Worm (Caenorhabditis elegans) whole organism, late embryonic: ENCODE measurements around the gene acs-10.

Source experiments
- T23F11.4 ChIP-seq: fragments of 200-800 bp; sonication (Bioruptor generic); optimal IDR thresholded peaks from 2 replicates; lab custom pipeline; 2018; ENCODE audit warnings: mild to moderate bottlenecking, missing genetic modification characterization, missing compliant biosample characterization
- ceh-30 ChIP-seq: fragments of 150-350 bp; optimal IDR thresholded peaks from 2 replicates; lab custom pipeline; 2014; ENCODE audit warnings: missing biosample characterization, missing genetic modification characterization
- ceh-34 ChIP-seq: sonication (generic microtip); optimal IDR thresholded peaks from 2 replicates; lab custom pipeline; 2016; ENCODE audit warnings: mild to moderate bottlenecking, missing genetic modification characterization, missing compliant biosample characterization
- elt-2 ChIP-seq: sonication (generic microtip); optimal IDR thresholded peaks from 2 replicates; lab custom pipeline; 2016; ENCODE audit warnings: missing genetic modification reagents, missing genetic modification characterization, missing compliant biosample characterization
- eyg-1 ChIP-seq: sonication (generic microtip); optimal IDR thresholded peaks from 2 replicates; lab custom pipeline; 2016; ENCODE audit warnings: missing genotype, missing genetic modification characterization, missing compliant biosample characterization
- gmeb-2 ChIP-seq: sonication (generic microtip); optimal IDR thresholded peaks from 2 replicates; lab custom pipeline; 2016; ENCODE audit warnings: missing genetic modification characterization, inconsistent platforms, missing compliant biosample characterization
- hlh-13 ChIP-seq: fragments of 200-800 bp; sonication (Bioruptor generic); optimal IDR thresholded peaks from 2 replicates; lab custom pipeline; 2018; ENCODE audit warnings: mild to moderate bottlenecking, missing genetic modification characterization, missing compliant biosample characterization
- madf-2 ChIP-seq: sonication (generic microtip); optimal IDR thresholded peaks from 2 replicates; lab custom pipeline; 2017; ENCODE audit warnings: missing genetic modification characterization, missing compliant biosample characterization

Gene acs-10

ce11 chrV:14197651-14198050, 51.4 kb downstream of the acs-10 start:
- TF ChIP-seq madf-2 (no peak), hlh-13 (GFP tag; lab: Kevin White, UChicago) (no peak), T23F11.4 (GFP tag; lab: Kevin White, UChicago) (no peak), ceh-34 (tag; lab: Kevin White, UChicago) (no peak), elt-2 (no peak), ceh-30 (tag; lab: Kevin White, UChicago) (no peak), gmeb-2 (tag; lab: Kevin White, UChicago) (no peak), eyg-1 (tag; lab: Kevin White, UChicago) (no peak)
